Fruit fly (Drosophila melanogaster): ENCODE results near the gene CG31142.

CG31142 gene

dm6 chr3R:23921701-23922501 lies 7.1 kb upstream of the CG31142 start (continued):
- TF ChIP-seq D19B (GFP tag; optimal IDR thresholded peaks at IDR 0.05) (no peak), CG17328 (GFP tag; IDR thresholded peaks at IDR 0.05) (peak; percentile 62), BEAF-32 (GFP tag; optimal IDR thresholded peaks at IDR 0.05) (no peak), pan (optimal IDR thresholded peaks at IDR 0.05) (no peak), pan (GFP tag; optimal IDR thresholded peaks at IDR 0.05 in 1 of 2, IDR thresholded peaks at IDR 0.05 in 1 of 2) (peak in 1 of 2 experiments; percentile 71), CG18011 (GFP tag; optimal IDR thresholded peaks at IDR 0.05) (no peak), caup (GFP tag; optimal IDR thresholded peaks at IDR 0.05; ENCODE audit: severe bottlenecking) (no peak), Max (GFP tag; optimal IDR thresholded peaks at IDR 0.05) (no peak), Optix (GFP tag; IDR thresholded peaks at IDR 0.05) (peak; percentile 30; the same call in 1 of the 3 replicates), Sin3A (optimal IDR thresholded peaks at IDR 0.05) (no peak), Taf1 (GFP tag; IDR thresholded peaks at IDR 0.05) (peak; percentile 43; the same call in 1 of the 2 replicates), Awh (GFP tag; IDR thresholded peaks at IDR 0.05) (peak; percentile 54; the same call in 1 of the 2 replicates), prd (optimal IDR thresholded peaks at IDR 0.05) (no peak), prd (GFP tag; IDR thresholded peaks at IDR 0.05) (peak; percentile 32; the same call in 1 of the 3 replicates), wdn (GFP tag; IDR thresholded peaks at IDR 0.05) (0 out of 2 replicates have a peak, but pooled peaks have one; percentile 6), vfl (GFP tag; optimal IDR thresholded peaks at IDR 0.05) (no peak), yki (optimal IDR thresholded peaks at IDR 0.05) (peak; percentile 70), CG18619 (GFP tag; optimal IDR thresholded peaks at IDR 0.05) (peak; percentile 22), CG15514 (GFP tag; optimal IDR thresholded peaks at IDR 0.05) (peak; percentile 26), CG17186 (GFP tag; optimal IDR thresholded peaks at IDR 0.05) (no peak), bab2 (GFP tag; optimal IDR thresholded peaks at IDR 0.05) (no peak), mam (GFP tag; optimal IDR thresholded peaks at IDR 0.05) (peak; percentile 1), CG6272 (GFP tag; IDR thresholded peaks at IDR 0.05) (no peak), CG34376 (GFP tag; optimal IDR thresholded peaks at IDR 0.05) (peak; percentile 32), trem (tag; optimal IDR thresholded peaks at IDR 0.05) (peak; percentile 8), Oli (tag; optimal IDR thresholded peaks at IDR 0.05) (peak; percentile 55), CG10267 (tag; optimal IDR thresholded peaks at IDR 0.05) (no peak), CG10209 (GFP tag; optimal IDR thresholded peaks at IDR 0.05) (peak; percentile 48), bigmax (GFP tag; optimal IDR thresholded peaks at IDR 0.05) (peak; percentile 23), row (GFP tag; IDR thresholded peaks at IDR 0.05) (peak; percentile 59; the same call in 2 of the 3 replicates), gt (GFP tag; IDR thresholded peaks at IDR 0.05) (no peak), NC2β (GFP tag; optimal IDR thresholded peaks at IDR 0.05) (no peak), gfzf (GFP tag; optimal IDR thresholded peaks at IDR 0.05) (no peak), CoRest (tag; optimal IDR thresholded peaks at IDR 0.05) (peak; percentile 37), CG31441 (GFP tag; IDR thresholded peaks at IDR 0.05) (0 out of 2 replicates have a peak, but pooled peaks have one; percentile 17), oc (tag; optimal IDR thresholded peaks at IDR 0.05) (no peak), Poxn (GFP tag; IDR thresholded peaks at IDR 0.05) (no peak), sob (GFP tag; IDR thresholded peaks at IDR 0.05) (peak; percentile 30; the same call in 1 of the 2 replicates), ttk (GFP tag; IDR thresholded peaks at IDR 0.05) (peak; percentile 53), CG7963 (GFP tag; IDR thresholded peaks at IDR 0.05; ENCODE audit: partially characterized antibody) (no peak), hkb (optimal IDR thresholded peaks at IDR 0.05) (no peak), hkb (GFP tag; IDR thresholded peaks at IDR 0.05) (peak; percentile 64), CG16813 (GFP tag; IDR thresholded peaks at IDR 0.05; ENCODE audit: partially characterized antibody) (no peak), CG4854 (GFP tag; optimal IDR thresholded peaks at IDR 0.05) (no peak), bbx (GFP tag; IDR thresholded peaks at IDR 0.05; ENCODE audit: partially characterized antibody) (peak; percentile 50), pum (GFP tag; optimal IDR thresholded peaks at IDR 0.05) (no peak), CG31224 (GFP tag; IDR thresholded peaks at IDR 0.05) (peak; percentile 43; the same call in 1 of the 2 replicates), CG3065 (GFP tag; optimal IDR thresholded peaks at IDR 0.05) (no peak), CG4360 (GFP tag; IDR thresholded peaks at IDR 0.05) (no peak), CG2116 (GFP tag; optimal IDR thresholded peaks at IDR 0.05) (no peak)

Data from whole organism, embryonic.